Worm (Caenorhabditis elegans) whole organism, L3 larva: ENCODE measurements around the gene Y53F4B.21.
"Not testable (repeated sequence)": the region's sequence is repeated elsewhere in the genome, so short reads cannot be mapped to it uniquely, and the experiment has no call there.

Experiments
- R02D3.7 ChIP-seq: fragments of 150-350 bp; optimal IDR thresholded peaks from 2 replicates; lab custom pipeline; 2014; ENCODE audit warnings: missing biosample characterization, missing genetic modification characterization
- ZK546.5 ChIP-seq: sonication (generic microtip); optimal IDR thresholded peaks from 2 replicates; lab custom pipeline; 2017; ENCODE audit warnings: missing biosample characterization, missing genetic modification characterization
- aly-2 ChIP-seq: fragments of 150-350 bp; optimal IDR thresholded peaks from 2 replicates; lab custom pipeline; 2014; ENCODE audit warnings: missing biosample characterization, missing genetic modification characterization
- ama-1 ChIP-seq: fragments of 150-350 bp; optimal IDR thresholded peaks from 2 replicates; lab custom pipeline; 2018
- ceh-16 ChIP-seq: sonication (generic microtip); optimal IDR thresholded peaks from 2 replicates; lab custom pipeline; 2017; ENCODE audit warnings: missing biosample characterization, missing genetic modification characterization
- ceh-28 ChIP-seq: fragments of 150-350 bp; optimal IDR thresholded peaks from 2 replicates; lab custom pipeline; 2014; ENCODE audit warnings: missing biosample characterization, missing genetic modification reagents, missing genetic modification characterization
- ceh-82 ChIP-seq: fragments of 150-350 bp; optimal IDR thresholded peaks from 2 replicates; lab custom pipeline; 2014; ENCODE audit warnings: missing biosample characterization, missing genetic modification characterization
- ceh-9 ChIP-seq: sonication (generic microtip); optimal IDR thresholded peaks from 2 replicates; lab custom pipeline; 2018; ENCODE audit warnings: missing biosample characterization, missing genetic modification characterization
- daf-12 ChIP-seq: fragments of 150-350 bp; optimal IDR thresholded peaks from 2 replicates; lab custom pipeline; 2014; ENCODE audit warnings: missing biosample characterization, missing genetic modification reagents, missing genetic modification characterization
- egl-27 ChIP-seq: sonication (generic microtip); optimal IDR thresholded peaks from 4 replicates; lab custom pipeline; 2017; ENCODE audit warnings: missing biosample characterization, missing genetic modification reagents, missing genetic modification characterization
- egl-5 ChIP-seq: fragments of 150-350 bp; optimal IDR thresholded peaks from 2 replicates; lab custom pipeline; 2017; ENCODE audit warnings: missing biosample characterization, missing genetic modification reagents, missing genetic modification characterization, inconsistent platforms
- elt-1 ChIP-seq: fragments of 150-350 bp; optimal IDR thresholded peaks from 2 replicates; lab custom pipeline; 2014; ENCODE audit warnings: missing biosample characterization, missing genetic modification characterization
- elt-2 ChIP-seq: sonication (generic microtip); optimal IDR thresholded peaks from 2 replicates; lab custom pipeline; 2016; ENCODE audit warnings: missing genetic modification reagents, mild to moderate bottlenecking, missing genetic modification characterization, missing compliant biosample characterization
- elt-3 ChIP-seq, 3 experiments: fragments of 150-350 bp in 1 of 3; sonication (generic microtip) in 2 of 3; optimal IDR thresholded peaks; 2 replicates in 2 of 3; 4 replicates in 1 of 3; lab custom pipeline; 2014 to 2017; ENCODE audit warnings: missing biosample characterization in 3 of 3, missing genetic modification characterization in 3 of 3
- eor-1 ChIP-seq, 2 experiments: fragments of 150-350 bp; optimal IDR thresholded peaks; 2 replicates each; lab custom pipeline; 2014 to 2018; ENCODE audit warnings: missing biosample characterization in 2 of 2, missing genetic modification characterization in 2 of 2
- fos-1 ChIP-seq: fragments of 150-350 bp; optimal IDR thresholded peaks from 2 replicates; lab custom pipeline; 2014; ENCODE audit warnings: missing biosample characterization, missing genetic modification characterization
- hmg-11 ChIP-seq: sonication (generic microtip); optimal IDR thresholded peaks from 2 replicates; lab custom pipeline; 2016; ENCODE audit warnings: missing genetic modification characterization, missing compliant biosample characterization
- lsy-12 ChIP-seq: sonication (generic microtip); optimal IDR thresholded peaks from 2 replicates; lab custom pipeline; 2016; ENCODE audit warnings: mild to moderate bottlenecking, missing genetic modification characterization, missing compliant biosample characterization
- mdl-1 ChIP-seq: fragments of 150-350 bp; optimal IDR thresholded peaks from 2 replicates; lab custom pipeline; 2014; ENCODE audit warnings: missing biosample characterization, missing genetic modification characterization
- mml-1 ChIP-seq: fragments of 150-350 bp; sonication (generic microtip); optimal IDR thresholded peaks from 3 replicates; lab custom pipeline; 2014; ENCODE audit warnings: missing biosample characterization, missing genetic modification characterization
- nfya-1 ChIP-seq: sonication (generic microtip); optimal IDR thresholded peaks from 2 replicates; lab custom pipeline; 2017; ENCODE audit warnings: missing genetic modification characterization, mild to moderate bottlenecking, missing compliant biosample characterization, antibody characterized with exemption, moderate library complexity; ENCODE audit not compliant: insufficient read depth
- nhr-11 ChIP-seq: fragments of 150-350 bp; optimal IDR thresholded peaks from 2 replicates; lab custom pipeline; 2014; ENCODE audit warnings: missing biosample characterization, missing genetic modification characterization
- nhr-12 ChIP-seq: fragments of 150-350 bp; optimal IDR thresholded peaks from 2 replicates; lab custom pipeline; 2014; ENCODE audit warnings: missing biosample characterization, missing genetic modification characterization
- nhr-237 ChIP-seq: fragments of 150-350 bp; optimal IDR thresholded peaks from 2 replicates; lab custom pipeline; 2014; ENCODE audit warnings: missing biosample characterization, missing genetic modification characterization
- nhr-28 ChIP-seq: fragments of 150-350 bp; optimal IDR thresholded peaks from 2 replicates; lab custom pipeline; 2014; ENCODE audit warnings: missing biosample characterization, missing genetic modification characterization
- nhr-43 ChIP-seq: sonication (generic microtip); optimal IDR thresholded peaks from 2 replicates; lab custom pipeline; 2016; ENCODE audit warnings: mild to moderate bottlenecking, missing genetic modification characterization, missing compliant biosample characterization; ENCODE audit not compliant: poor library complexity, severe bottlenecking
- nhr-67 ChIP-seq: fragments of 150-350 bp; optimal IDR thresholded peaks from 2 replicates; lab custom pipeline; 2014; ENCODE audit warnings: missing biosample characterization, missing genetic modification characterization
- nhr-76 ChIP-seq: fragments of 150-350 bp; sonication (generic microtip); optimal IDR thresholded peaks from 5 replicates; lab custom pipeline; 2014; ENCODE audit warnings: missing biosample characterization, missing genetic modification characterization
- nhr-77 ChIP-seq: fragments of 150-350 bp; optimal IDR thresholded peaks from 2 replicates; lab custom pipeline; 2014; ENCODE audit warnings: missing biosample characterization, missing genetic modification characterization
- pha-4 ChIP-seq: fragments of 150-350 bp; optimal IDR thresholded peaks from 2 replicates; lab custom pipeline; 2014; ENCODE audit warnings: missing biosample characterization, missing genetic modification reagents, missing genetic modification characterization
- sea-2 ChIP-seq: fragments of 150-350 bp; sonication (generic microtip); optimal IDR thresholded peaks from 4 replicates; lab custom pipeline; 2014; ENCODE audit warnings: missing biosample characterization, missing genetic modification reagents, missing genetic modification characterization
- skn-1 ChIP-seq: fragments of 150-350 bp; optimal IDR thresholded peaks from 2 replicates; lab custom pipeline; 2014; ENCODE audit warnings: missing biosample characterization, missing genetic modification characterization
- snpc-4 ChIP-seq: fragments of 150-350 bp; optimal IDR thresholded peaks from 2 replicates; lab custom pipeline; 2014; ENCODE audit warnings: missing biosample characterization, missing genetic modification characterization
- tbx-2 ChIP-seq: sonication (generic microtip); optimal IDR thresholded peaks from 2 replicates; lab custom pipeline; 2016; ENCODE audit warnings: mild to moderate bottlenecking, missing genetic modification characterization, missing compliant biosample characterization
- unc-39 ChIP-seq: sonication (generic microtip); optimal IDR thresholded peaks from 4 replicates; lab custom pipeline; 2017; ENCODE audit warnings: missing biosample characterization, missing genetic modification characterization
- zag-1 ChIP-seq: fragments of 150-350 bp; optimal IDR thresholded peaks from 2 replicates; lab custom pipeline; 2014; ENCODE audit warnings: missing biosample characterization, missing genetic modification characterization
- ztf-11 ChIP-seq: fragments of 150-350 bp; optimal IDR thresholded peaks from 2 replicates; lab custom pipeline; 2014; ENCODE audit warnings: missing biosample characterization, missing genetic modification characterization
- ztf-4 ChIP-seq: fragments of 150-350 bp; optimal IDR thresholded peaks from 2 replicates; lab custom pipeline; 2014; ENCODE audit warnings: missing biosample characterization, missing genetic modification characterization

Y53F4B.21 gene

ce11 chrII:15130512-15130911 is 40.5 kb downstream of the Y53F4B.21 start, which contains the start of gene Y53F4B.62:
Gene Y53F4B.62, minus strand, starts transcription at chrII:15130612.
- TF ChIP-seq nhr-76 (tag; lab: Kevin White, UChicago) (no peak), nhr-67 (no peak), fos-1 (tag; lab: Kevin White, UChicago) (no peak), unc-39 (tag; lab: Kevin White, UChicago) (no peak), snpc-4 (tag; lab: Kevin White, UChicago) (no peak), ZK546.5 (tag; lab: Kevin White, UChicago) (no peak), mml-1 (tag; lab: Kevin White, UChicago) (no peak), tbx-2 (tag; lab: Kevin White, UChicago) (no peak), pha-4 (tag; lab: Kevin White, UChicago) (no peak), nfya-1 (tag; lab: Kevin White, UChicago) (no peak), ztf-11 (tag; lab: Kevin White, UChicago) (no peak), R02D3.7 (tag; lab: Kevin White, UChicago) (no peak), elt-1 (tag; lab: Kevin White, UChicago) (no peak), nhr-237 (tag; lab: Kevin White, UChicago) (no peak), nhr-28 (tag; lab: Kevin White, UChicago) (no peak), ceh-28 (no peak), elt-3 (tag; optimal IDR thresholded peaks at IDR 0.05; lab: Kevin White, UChicago) (no peak), elt-2 (tag; lab: Kevin White, UChicago) (no peak), mdl-1 (tag; lab: Kevin White, UChicago) (no peak)

ce11 chrII:15134332-15134731 is 44.4 kb downstream of the Y53F4B.21 start, which contains the start of gene Y53F4B.24:
Gene Y53F4B.24, minus strand, starts transcription at chrII:15134432.
- TF ChIP-seq nhr-43 (tag; lab: Kevin White, UChicago): no peak
- TF ChIP-seq ztf-4: no peak
- no peak for TF ChIP-seq nhr-76 (tag; lab: Kevin White, UChicago)
- TF ChIP-seq nhr-237 (tag; lab: Kevin White, UChicago): no peak
- TF ChIP-seq zag-1 (tag; lab: Kevin White, UChicago): no peak
- TF ChIP-seq eor-1 (tag; optimal IDR thresholded peaks at IDR 0.05; lab: Kevin White, UChicago): no peak
- TF ChIP-seq egl-27: no peak
- TF ChIP-seq egl-5 (tag; lab: Kevin White, UChicago): no peak
- no peak for TF ChIP-seq elt-3 (tag; optimal IDR thresholded peaks at IDR 0.05; lab: Kevin White, UChicago)
- TF ChIP-seq sea-2 (GFP tag; lab: Kevin White, UChicago): no peak

- TF ChIP-seq nfya-1 (tag; lab: Kevin White, UChicago): no peak
- TF ChIP-seq R02D3.7 (tag; lab: Kevin White, UChicago): no peak
- TF ChIP-seq ztf-11 (tag; lab: Kevin White, UChicago): no peak
- no peak for TF ChIP-seq elt-2 (tag; lab: Kevin White, UChicago)
- no peak for TF ChIP-seq elt-3 (tag; optimal IDR thresholded peaks at IDR 0.05; lab: Kevin White, UChicago)
- TF ChIP-seq fos-1 (tag; lab: Kevin White, UChicago): no peak
- TF ChIP-seq nhr-12 (tag; lab: Kevin White, UChicago): no peak
- no peak for TF ChIP-seq zag-1 (tag; lab: Kevin White, UChicago)
- no peak for TF ChIP-seq nhr-11 (tag; lab: Kevin White, UChicago)
- TF ChIP-seq, all 47 proteins: peak for 0
These were observed 45.9 kb downstream of the Y53F4B.21 start, which contains the start of gene Y53F4B.25 for ce11 chrII:15135886-15136285. Gene Y53F4B.25, plus strand, starts transcription at chrII:15136186.

ce11 chrII:15140881-15141280 is 50.9 kb downstream of the Y53F4B.21 start, which contains the start of gene Y53F4B.26:
Gene Y53F4B.26, minus strand, starts transcription at chrII:15140981.
- TF ChIP-seq nfya-1 (tag; lab: Kevin White, UChicago); unc-39 (tag; lab: Kevin White, UChicago); nhr-67: not testable (repeated sequence)
- TF ChIP-seq, all 47 proteins: peak for 0; not testable (repeated sequence) for 47

ce11 chrII:15143729-15144128 is 53.7 kb downstream of the Y53F4B.21 start:
- TF ChIP-seq lsy-12 (tag; lab: Kevin White, UChicago): no peak
- TF ChIP-seq ceh-16: no peak
- no peak for TF ChIP-seq snpc-4 (tag; lab: Kevin White, UChicago)
- no peak for TF ChIP-seq daf-12 (tag; lab: Kevin White, UChicago)
- no peak for TF ChIP-seq aly-2 (tag; lab: Kevin White, UChicago)
- TF ChIP-seq nhr-43 (tag; lab: Kevin White, UChicago): no peak
- no peak for TF ChIP-seq ama-1 (lab: Kevin White, UChicago)
- no peak for TF ChIP-seq ceh-9 (tag; lab: Kevin White, UChicago)
- no peak for TF ChIP-seq nhr-77 (tag; lab: Kevin White, UChicago)
- TF ChIP-seq ztf-4: no peak
- no peak for TF ChIP-seq nhr-11 (tag; lab: Kevin White, UChicago)
- TF ChIP-seq ztf-11 (tag; lab: Kevin White, UChicago): no peak
- no peak for TF ChIP-seq hmg-11
- TF ChIP-seq skn-1 (tag; lab: Kevin White, UChicago): no peak
- TF ChIP-seq tbx-2 (tag; lab: Kevin White, UChicago): no peak
- TF ChIP-seq ceh-82 (tag; lab: Kevin White, UChicago): no peak
- no peak for TF ChIP-seq nfya-1 (tag; lab: Kevin White, UChicago)
